Worm (Caenorhabditis elegans) whole organism, late embryonic: ENCODE measurements around the gene F07H5.7.

Source experiments
- C38D4.7 ChIP-seq: fragments of 200-800 bp; sonication (Bioruptor generic); optimal IDR thresholded peaks from 2 replicates; lab custom pipeline; 2018; ENCODE audit warnings: mild to moderate bottlenecking, missing genetic modification characterization, moderate library complexity, missing compliant biosample characterization
- ama-1 ChIP-seq: fragments of 150-350 bp; optimal IDR thresholded peaks from 2 replicates; lab custom pipeline; 2014
- ceh-14 ChIP-seq: sonication (generic microtip); optimal IDR thresholded peaks from 2 replicates; lab custom pipeline; 2016; ENCODE audit warnings: missing genotype, missing genetic modification characterization, missing compliant biosample characterization
- ceh-9 ChIP-seq: sonication (generic microtip); optimal IDR thresholded peaks from 2 replicates; lab custom pipeline; 2016; ENCODE audit warnings: mild to moderate bottlenecking, missing genetic modification characterization, inconsistent platforms, missing compliant biosample characterization
- dve-1 ChIP-seq: sonication (generic microtip); optimal IDR thresholded peaks from 2 replicates; lab custom pipeline; 2017; ENCODE audit warnings: antibody characterized with exemption, mild to moderate bottlenecking, missing genetic modification characterization, missing compliant biosample characterization
- elt-4 ChIP-seq: sonication (generic microtip); optimal IDR thresholded peaks from 2 replicates; lab custom pipeline; 2016; ENCODE audit warnings: missing genetic modification characterization, missing compliant biosample characterization
- lin-11 ChIP-seq: fragments of 200-800 bp; sonication (Bioruptor generic); optimal IDR thresholded peaks from 2 replicates; lab custom pipeline; 2018; ENCODE audit warnings: mild to moderate bottlenecking, missing genetic modification characterization, missing compliant biosample characterization
- nhr-11 ChIP-seq: fragments of 150-350 bp; optimal IDR thresholded peaks from 2 replicates; lab custom pipeline; 2014; ENCODE audit warnings: missing biosample characterization, missing genetic modification characterization
- sdc-2 ChIP-seq: sonication (generic microtip); optimal IDR thresholded peaks from 2 replicates; lab custom pipeline; 2016; ENCODE audit warnings: missing genotype, missing genetic modification characterization, missing compliant biosample characterization
- unc-55 ChIP-seq: sonication (generic microtip); optimal IDR thresholded peaks from 2 replicates; lab custom pipeline; 2017; ENCODE audit warnings: missing biosample characterization, missing genetic modification reagents, missing genetic modification characterization

- TF ChIP-seq unc-55 (GFP tag; lab: Kevin White, UChicago) (no peak), lin-11 (no peak), C38D4.7 (GFP tag; lab: Kevin White, UChicago) (no peak), dve-1 (tag; lab: Kevin White, UChicago) (no peak), nhr-11 (tag; lab: Kevin White, UChicago) (no peak), ceh-9 (tag; lab: Kevin White, UChicago) (no peak), ama-1 (lab: Kevin White, UChicago) (no peak), sdc-2 (tag; lab: Kevin White, UChicago) (no peak), elt-4 (tag; lab: Kevin White, UChicago) (no peak), ceh-14 (tag; lab: Kevin White, UChicago) (no peak)
Observed at ce11 chrII:8835857-8836256, 41.9 kb upstream of the F07H5.7 start, which contains the start of gene F46C5.4.
